Fruit fly (Drosophila melanogaster) whole organism, embryonic: ENCODE results near the gene CG31809.

Experiments used
- ATbp ChIP-seq: fragments of 200-800 bp; sonication (Bioruptor generic); optimal IDR thresholded peaks from 2 replicates; lab custom pipeline; 2017; ENCODE audit warnings: missing biosample characterization, mild to moderate bottlenecking, missing genetic modification characterization, missing genetic modification reagents
- Adf1 ChIP-seq: fragments of 200-800 bp; sonication (Bioruptor generic); IDR thresholded peaks from 2 replicates; pipeline ENCODE4 v1.3.6; 2022; ENCODE audit warnings: missing biosample characterization, missing genetic modification characterization
- Bteb2 ChIP-seq: fragments of 200-800 bp; sonication (Bioruptor generic); optimal IDR thresholded peaks from 2 replicates; lab custom pipeline; 2016; ENCODE audit warnings: missing biosample characterization, missing genetic modification characterization
- CG10321 ChIP-seq: fragments of 200-800 bp; sonication (Bioruptor generic); IDR thresholded peaks from 2 replicates; pipeline ENCODE4 v1.3.6; 2022; ENCODE audit warnings: missing biosample characterization, missing genetic modification characterization
- CG10366 ChIP-seq: fragments of 200-800 bp; sonication (Bioruptor generic); IDR thresholded peaks from 2 replicates; pipeline ENCODE4 v1.3.6; 2022; ENCODE audit warnings: missing biosample characterization, missing genetic modification characterization
- CG10431 ChIP-seq: fragments of 200-800 bp; sonication (Bioruptor generic); optimal IDR thresholded peaks from 3 replicates; lab custom pipeline; 2018; ENCODE audit warnings: missing biosample characterization, mild to moderate bottlenecking, missing genetic modification characterization
- CG11723 ChIP-seq: fragments of 200-800 bp; sonication (Bioruptor generic); optimal IDR thresholded peaks from 2 replicates; lab custom pipeline; 2017; ENCODE audit warnings: missing biosample characterization, mild to moderate bottlenecking, missing genetic modification characterization
- CG12104 ChIP-seq: fragments of 200-800 bp; sonication (Bioruptor generic); optimal IDR thresholded peaks from 3 replicates; lab custom pipeline; 2016; ENCODE audit warnings: missing biosample characterization, missing genetic modification characterization
- CG12744 ChIP-seq: fragments of 200-800 bp; sonication (Bioruptor generic); optimal IDR thresholded peaks from 2 replicates; lab custom pipeline; 2016; ENCODE audit warnings: missing biosample characterization, missing genetic modification characterization
- CG15011 ChIP-seq: fragments of 200-800 bp; sonication (Bioruptor generic); optimal IDR thresholded peaks from 3 replicates; lab custom pipeline; 2018; ENCODE audit warnings: missing biosample characterization, mild to moderate bottlenecking, missing genetic modification characterization
- CG15073 ChIP-seq: fragments of 200-800 bp; sonication (Bioruptor generic); optimal IDR thresholded peaks from 2 replicates; lab custom pipeline; 2016; ENCODE audit warnings: missing biosample characterization, missing genetic modification characterization
- CG15696 ChIP-seq: fragments of 200-800 bp; sonication (Bioruptor generic); optimal IDR thresholded peaks from 2 replicates; lab custom pipeline; 2019; ENCODE audit warnings: missing biosample characterization, mild to moderate bottlenecking, missing genetic modification characterization, moderate library complexity
- CG1602 ChIP-seq: fragments of 200-800 bp; sonication (Bioruptor generic); optimal IDR thresholded peaks from 3 replicates; lab custom pipeline; 2016; ENCODE audit warnings: missing biosample characterization, missing genetic modification characterization
- CG1647 ChIP-seq: fragments of 200-800 bp; sonication (Bioruptor generic); optimal IDR thresholded peaks from 3 replicates; lab custom pipeline; 2016; ENCODE audit warnings: missing biosample characterization, missing genetic modification characterization
- CG16863 ChIP-seq: fragments of 200-800 bp; sonication (Bioruptor generic); optimal IDR thresholded peaks from 3 replicates; lab custom pipeline; 2016; ENCODE audit warnings: missing biosample characterization, missing genetic modification characterization
- CG17802 ChIP-seq: fragments of 200-800 bp; sonication (Bioruptor generic); optimal IDR thresholded peaks from 2 replicates; lab custom pipeline; 2018; ENCODE audit warnings: missing biosample characterization, mild to moderate bottlenecking, missing genetic modification characterization, moderate library complexity
- CG17912 ChIP-seq: fragments of 200-800 bp; sonication (Bioruptor generic); optimal IDR thresholded peaks from 2 replicates; lab custom pipeline; 2018; ENCODE audit warnings: missing biosample characterization, mild to moderate bottlenecking, missing genetic modification characterization
- CG4424 ChIP-seq: fragments of 200-800 bp; sonication (Bioruptor generic); optimal IDR thresholded peaks from 3 replicates; lab custom pipeline; 2016; ENCODE audit warnings: missing biosample characterization, missing genetic modification characterization
- CG4820 ChIP-seq: fragments of 200-800 bp; sonication (Bioruptor generic); optimal IDR thresholded peaks from 3 replicates; lab custom pipeline; 2016; ENCODE audit warnings: missing biosample characterization, missing genetic modification characterization
- CG7556 ChIP-seq: fragments of 200-800 bp; sonication (Bioruptor generic); optimal IDR thresholded peaks from 2 replicates; lab custom pipeline; 2017; ENCODE audit warnings: missing biosample characterization, mild to moderate bottlenecking, missing genetic modification characterization
- CG7963 ChIP-seq: fragments of 200-800 bp; sonication (Bioruptor generic); IDR thresholded peaks from 3 replicates; pipeline ENCODE4 v1.3.6; 2022; ENCODE audit warnings: missing biosample characterization, missing genetic modification characterization; ENCODE audit not compliant: partially characterized antibody
- CG9609 ChIP-seq: fragments of 200-800 bp; sonication (Bioruptor generic); optimal IDR thresholded peaks from 3 replicates; lab custom pipeline; 2016; ENCODE audit warnings: missing biosample characterization, missing genetic modification characterization
- CG9727 ChIP-seq: fragments of 200-800 bp; sonication (Bioruptor generic); optimal IDR thresholded peaks from 3 replicates; lab custom pipeline; 2017; ENCODE audit warnings: missing biosample characterization, mild to moderate bottlenecking, missing genetic modification characterization
- Fer3 ChIP-seq: fragments of 200-800 bp; sonication (Bioruptor generic); optimal IDR thresholded peaks from 2 replicates; lab custom pipeline; 2018; ENCODE audit warnings: missing biosample characterization, mild to moderate bottlenecking, missing genetic modification characterization, moderate library complexity
- H2.0 ChIP-seq: fragments of 200-800 bp; sonication (Bioruptor generic); IDR thresholded peaks from 2 replicates; pipeline ENCODE4 v1.3.6; 2022; ENCODE audit warnings: missing biosample characterization, missing genetic modification characterization
- HLHmδ ChIP-seq: fragments of 200-800 bp; sonication (Bioruptor generic); optimal IDR thresholded peaks from 2 replicates; lab custom pipeline; 2018; ENCODE audit warnings: missing biosample characterization, mild to moderate bottlenecking, missing genetic modification characterization, moderate library complexity
- Hr78 ChIP-seq, 2 experiments: fragments of 200-800 bp in 1 of 2; fragments of >200 bp in 1 of 2; sonication (Bioruptor generic) in 1 of 2; optimal IDR thresholded peaks; 2 replicates each; lab custom pipeline; 2017 to 2019; ENCODE audit warnings: missing biosample characterization in 2 of 2, missing genetic modification characterization in 2 of 2, mild to moderate bottlenecking in 1 of 2, moderate library complexity in 1 of 2
- Lim3 ChIP-seq: fragments of 200-800 bp; sonication (Bioruptor generic); IDR thresholded peaks from 2 replicates; pipeline ENCODE4 v1.3.6; 2022; ENCODE audit warnings: missing biosample characterization, missing genetic modification characterization
- NC2β ChIP-seq: fragments of 200-800 bp; sonication (Bioruptor generic); optimal IDR thresholded peaks from 2 replicates; lab custom pipeline; 2016; ENCODE audit warnings: missing biosample characterization, missing genetic modification characterization
- YL-1 ChIP-seq: fragments of 200-800 bp; sonication (Bioruptor generic); optimal IDR thresholded peaks from 3 replicates; lab custom pipeline; 2017; ENCODE audit warnings: missing biosample characterization, mild to moderate bottlenecking, missing genetic modification characterization
- ato ChIP-seq: fragments of 200-800 bp; sonication (Bioruptor generic); IDR thresholded peaks from 2 replicates; pipeline ENCODE4 v1.3.6; 2022; ENCODE audit warnings: missing biosample characterization, missing genetic modification characterization; ENCODE audit not compliant: partially characterized antibody
- bbx ChIP-seq: fragments of 200-800 bp; sonication (Bioruptor generic); IDR thresholded peaks from 2 replicates; pipeline ENCODE4 v1.3.6; 2022; ENCODE audit warnings: missing biosample characterization, missing genetic modification characterization; ENCODE audit not compliant: partially characterized antibody
- caup ChIP-seq: fragments of 200-800 bp; sonication (Bioruptor generic); optimal IDR thresholded peaks from 3 replicates; lab custom pipeline; 2017; ENCODE audit warnings: missing biosample characterization, mild to moderate bottlenecking, missing genetic modification characterization, moderate library complexity; ENCODE audit not compliant: severe bottlenecking
- chif ChIP-seq, 2 experiments: fragments of 200-800 bp; sonication (Bioruptor generic); optimal IDR thresholded peaks; 3 replicates each; lab custom pipeline; 2016; ENCODE audit warnings: missing biosample characterization in 2 of 2, missing genetic modification characterization in 2 of 2
- exex ChIP-seq: fragments of 200-800 bp; sonication (Bioruptor generic); optimal IDR thresholded peaks from 4 replicates; lab custom pipeline; 2018; ENCODE audit warnings: missing biosample characterization, mild to moderate bottlenecking, missing genetic modification characterization, moderate library complexity
- eyg ChIP-seq: fragments of 200-800 bp; sonication (Bioruptor generic); optimal IDR thresholded peaks from 3 replicates; lab custom pipeline; 2016; ENCODE audit warnings: missing biosample characterization, missing genetic modification characterization
- fru ChIP-seq: fragments of >200 bp; optimal IDR thresholded peaks from 2 replicates; lab custom pipeline; 2017
- gem ChIP-seq: fragments of 200-800 bp; sonication (Bioruptor generic); optimal IDR thresholded peaks from 2 replicates; lab custom pipeline; 2019; ENCODE audit warnings: missing biosample characterization, mild to moderate bottlenecking, missing genetic modification characterization, moderate library complexity
- gt ChIP-seq: fragments of 200-800 bp; sonication (Bioruptor generic); IDR thresholded peaks from 2 replicates; pipeline ENCODE4 v1.3.6; 2022; ENCODE audit warnings: missing biosample characterization, missing genetic modification characterization
- her ChIP-seq: fragments of 200-800 bp; sonication (Bioruptor generic); optimal IDR thresholded peaks from 2 replicates; lab custom pipeline; 2016; ENCODE audit warnings: missing biosample characterization, missing genetic modification characterization
- knrl ChIP-seq: fragments of 200-800 bp; sonication (Bioruptor generic); IDR thresholded peaks from 3 replicates; pipeline ENCODE4 v1.3.6; 2022; ENCODE audit warnings: missing biosample characterization, missing genetic modification characterization; ENCODE audit not compliant: partially characterized antibody
- luna ChIP-seq: fragments of 200-800 bp; sonication (Bioruptor generic); optimal IDR thresholded peaks from 2 replicates; lab custom pipeline; 2016; ENCODE audit warnings: missing biosample characterization, missing genetic modification characterization
- maf-S ChIP-seq: fragments of 200-800 bp; sonication (Bioruptor generic); optimal IDR thresholded peaks from 2 replicates; lab custom pipeline; 2016; ENCODE audit warnings: missing biosample characterization, missing genetic modification characterization
- nerfin-2 ChIP-seq: fragments of 200-800 bp; sonication (Bioruptor generic); IDR thresholded peaks from 2 replicates; pipeline ENCODE4 v1.3.6; 2022; ENCODE audit warnings: missing biosample characterization, missing genetic modification characterization; ENCODE audit not compliant: partially characterized antibody
- odd ChIP-seq: fragments of 200-800 bp; sonication (Bioruptor generic); optimal IDR thresholded peaks from 2 replicates; lab custom pipeline; 2017; ENCODE audit warnings: missing biosample characterization, mild to moderate bottlenecking, missing genetic modification characterization
- sima ChIP-seq: fragments of 200-800 bp; sonication (Bioruptor generic); optimal IDR thresholded peaks from 2 replicates; lab custom pipeline; 2016; ENCODE audit warnings: missing biosample characterization, missing genetic modification characterization
- sna ChIP-seq: fragments of 200-800 bp; sonication (Bioruptor generic); IDR thresholded peaks from 2 replicates; pipeline ENCODE4 v1.3.6; 2022; ENCODE audit warnings: missing biosample characterization, missing genetic modification characterization; ENCODE audit not compliant: partially characterized antibody
- tna ChIP-seq: fragments of 200-800 bp; sonication (Bioruptor generic); IDR thresholded peaks from 2 replicates; pipeline ENCODE4 v1.3.6; 2022; ENCODE audit warnings: missing biosample characterization, missing genetic modification characterization; ENCODE audit not compliant: partially characterized antibody
- tx ChIP-seq: fragments of 200-800 bp; sonication (Bioruptor generic); optimal IDR thresholded peaks from 2 replicates; lab custom pipeline; 2016; ENCODE audit warnings: missing biosample characterization, missing genetic modification characterization
- wdn ChIP-seq: fragments of 200-800 bp; sonication (Bioruptor generic); IDR thresholded peaks from 2 replicates; pipeline ENCODE4 v1.3.6; 2022; ENCODE audit warnings: missing biosample characterization, missing genetic modification characterization

Gene CG31809

DNA sequence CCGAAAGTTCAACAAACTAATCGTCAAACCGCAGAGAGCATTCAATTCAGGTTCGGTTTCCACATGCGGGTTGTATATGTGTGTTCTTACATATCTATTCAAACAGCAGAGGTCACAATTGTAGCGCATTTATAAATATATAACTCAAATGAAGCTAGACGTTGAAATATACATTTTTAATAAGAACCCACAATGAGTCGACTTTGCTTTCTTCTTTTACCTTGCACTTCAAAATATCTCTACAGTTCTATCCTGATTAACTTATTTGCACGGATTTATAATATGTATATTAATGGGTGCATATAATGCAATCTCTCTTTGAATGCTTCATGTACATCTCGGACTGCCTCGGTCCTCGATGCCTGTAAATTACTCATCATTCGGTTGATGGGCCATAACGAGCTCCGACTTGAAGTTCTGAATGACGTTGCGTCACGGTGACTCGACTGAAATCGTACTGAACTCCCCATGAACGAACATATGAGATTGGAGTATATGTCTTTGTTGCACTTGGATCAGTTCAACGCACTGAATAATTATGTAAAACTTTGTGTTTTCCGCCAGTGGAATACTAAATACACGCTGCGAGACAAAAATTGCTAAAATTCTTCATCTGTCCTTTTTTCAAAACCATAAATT is 40.1 kb downstream of the CG31809 start (continued):
- TF ChIP-seq Bteb2 (GFP tag; lab: Kevin White, UChicago): no peak
- no peak for TF ChIP-seq HLHmδ (GFP tag; lab: Kevin White, UChicago)
- TF ChIP-seq CG17912 (GFP tag; lab: Kevin White, UChicago): no peak
- TF ChIP-seq wdn (GFP tag; lab: Robert Waterston, UW): no peak
- TF ChIP-seq fru (lab: Kevin White, UChicago): no peak
- TF ChIP-seq CG16863: no peak
- TF ChIP-seq CG7556 (GFP tag; lab: Kevin White, UChicago): peak; percentile 2
- TF ChIP-seq CG9609 (GFP tag; lab: Kevin White, UChicago): no peak
- TF ChIP-seq CG12744 (GFP tag; lab: Kevin White, UChicago): no peak
- no peak for TF ChIP-seq sima (GFP tag; lab: Kevin White, UChicago)
- no peak for TF ChIP-seq NC2β
- peak; percentile 64 for TF ChIP-seq gem (tag; lab: Kevin White, UChicago)
- TF ChIP-seq odd (GFP tag; lab: Kevin White, UChicago): no peak
- no peak for TF ChIP-seq CG15073 (GFP tag; lab: Kevin White, UChicago)
- no peak for TF ChIP-seq maf-S (GFP tag; lab: Kevin White, UChicago)
- TF ChIP-seq CG1647: no peak
- no peak for TF ChIP-seq Lim3 (GFP tag; lab: Robert Waterston, UW)
- TF ChIP-seq CG15696 (tag; lab: Kevin White, UChicago): no peak
- no peak for TF ChIP-seq exex (tag; lab: Kevin White, UChicago)
- no peak for TF ChIP-seq H2.0 (GFP tag; lab: Robert Waterston, UW)
- no peak for TF ChIP-seq tx (GFP tag; lab: Kevin White, UChicago)
- TF ChIP-seq Adf1 (GFP tag; lab: Robert Waterston, UW): no peak
- TF ChIP-seq ato (GFP tag; lab: Robert Waterston, UW): no peak
- no peak for TF ChIP-seq caup
- no peak for TF ChIP-seq Hr78 (GFP tag; optimal IDR thresholded peaks at IDR 0.05; lab: Kevin White, UChicago)
- no peak for TF ChIP-seq nerfin-2 (GFP tag; lab: Robert Waterston, UW)
- no peak for TF ChIP-seq knrl (GFP tag; lab: Robert Waterston, UW)
- no peak for TF ChIP-seq luna (GFP tag; lab: Kevin White, UChicago)
- no peak for TF ChIP-seq CG1602 (GFP tag; lab: Kevin White, UChicago)
- TF ChIP-seq gt (GFP tag; lab: Robert Waterston, UW): no peak
- no peak for TF ChIP-seq YL-1 (GFP tag; lab: Kevin White, UChicago)
- no peak for TF ChIP-seq CG11723 (GFP tag; lab: Kevin White, UChicago)
- TF ChIP-seq CG4424: peak; percentile 53
- no peak for TF ChIP-seq sna (GFP tag; lab: Robert Waterston, UW)
- TF ChIP-seq CG10366: no peak
- peak in 1 of 2 experiments; percentile 13 for TF ChIP-seq chif (GFP tag; optimal IDR thresholded peaks at IDR 0.05; lab: Kevin White, UChicago)
- no peak for TF ChIP-seq CG15011 (GFP tag; lab: Kevin White, UChicago)
- peak; percentile 46 for TF ChIP-seq ATbp (GFP tag; lab: Kevin White, UChicago)
- no peak for TF ChIP-seq CG10431
- no peak for TF ChIP-seq CG4820
- no peak for TF ChIP-seq her
- TF ChIP-seq eyg: no peak
- TF ChIP-seq CG12104 (GFP tag; lab: Kevin White, UChicago): no peak
- TF ChIP-seq Fer3 (tag; lab: Kevin White, UChicago): no peak
- TF ChIP-seq CG10321 (GFP tag; lab: Robert Waterston, UW): no peak
- peak; percentile 5 for TF ChIP-seq CG17802 (tag; lab: Kevin White, UChicago)
- no peak for TF ChIP-seq CG9727 (GFP tag; lab: Kevin White, UChicago)
- TF ChIP-seq CG7963 (GFP tag; lab: Robert Waterston, UW): no peak
- no peak for TF ChIP-seq bbx (GFP tag; lab: Robert Waterston, UW)
- no peak for TF ChIP-seq tna (GFP tag; lab: Robert Waterston, UW)
